Fruit fly (Drosophila melanogaster) whole organism, wandering third instar larva: ENCODE results near the gene Diap1.

Experiments
- CG32264 ChIP-seq: fragments of 200-800 bp; sonication (Bioruptor generic); optimal IDR thresholded peaks from 2 replicates; lab custom pipeline; 2016; ENCODE audit warnings: missing biosample characterization, missing genetic modification characterization
- Dfd ChIP-seq: fragments of >200 bp; optimal IDR thresholded peaks from 2 replicates; lab custom pipeline; 2017; ENCODE audit warnings: missing biosample characterization, missing genetic modification characterization
- HLH106 ChIP-seq: fragments of 200-800 bp; optimal IDR thresholded peaks from 3 replicates; lab custom pipeline; 2019; ENCODE audit warnings: missing biosample characterization, mild to moderate bottlenecking, missing genetic modification characterization, moderate library complexity
- Myc ChIP-seq: fragments of >200 bp; optimal IDR thresholded peaks from 2 replicates; lab custom pipeline; 2017
- Vsx2 ChIP-seq: fragments of 200-300, 225-300 bp; sonication (Bioruptor generic); optimal IDR thresholded peaks from 2 replicates; lab custom pipeline; 2018; ENCODE audit warnings: missing biosample characterization, missing genetic modification characterization; ENCODE audit not compliant: partially characterized antibody

dm6 chr3L:16034224-16034623, 16.6 kb downstream of the Diap1 start, which contains the start of gene CG42538:
- no peak for TF ChIP-seq HLH106
- TF ChIP-seq Dfd (GFP tag; lab: Kevin White, UChicago), result no peak
- TF ChIP-seq Myc (lab: Kevin White, UChicago), result no peak
- TF ChIP-seq Vsx2, result no peak
- no peak for TF ChIP-seq CG32264 (GFP tag; lab: Kevin White, UChicago)
